Worm (Caenorhabditis elegans): Measurements from ENCODE around the gene elo-3.
"Not testable (repeated sequence)": the region's sequence is repeated elsewhere in the genome, so short reads cannot be mapped to it uniquely, and the experiment has no call there.

The elo-3 gene

ce11 chrIV:7247243-7247642, 9.7 kb downstream of the elo-3 start, which contains the start of gene D2024.1:
TSS of gene D2024.1 (plus strand) at chrIV:7247543.
- TF ChIP-seq nhr-23, fos-1, lin-39 (tag; optimal IDR thresholded peaks at IDR 0.05): not testable (repeated sequence)

- TF ChIP-seq ztf-1 (GFP tag; conservative IDR thresholded peaks at IDR 0.05) (no peak), R02D3.7 (tag; optimal IDR thresholded peaks at IDR 0.05) (no peak), mdl-1 (tag; optimal IDR thresholded peaks at IDR 0.05) (no peak), ama-1 (optimal IDR thresholded peaks at IDR 0.05) (no peak), elt-1 (tag; optimal IDR thresholded peaks at IDR 0.05) (no peak), zag-1 (tag; optimal IDR thresholded peaks at IDR 0.05) (no peak), fos-1 (tag; optimal IDR thresholded peaks at IDR 0.05) (no peak), nhr-25 (tag; optimal IDR thresholded peaks at IDR 0.05) (no peak), sma-3 (GFP tag; optimal IDR thresholded peaks at IDR 0.05) (no peak), lin-11 (tag; optimal IDR thresholded peaks at IDR 0.05) (no peak), ztf-4 (tag; optimal IDR thresholded peaks at IDR 0.05) (no peak), lsy-2 (tag; optimal IDR thresholded peaks at IDR 0.05) (no peak), skn-1 (tag; optimal IDR thresholded peaks at IDR 0.05) (no peak), nhr-237 (tag; optimal IDR thresholded peaks at IDR 0.05) (no peak), mab-5 (tag; optimal IDR thresholded peaks at IDR 0.05) (no peak), nhr-23 (tag; optimal IDR thresholded peaks at IDR 0.05) (no peak), alr-1 (tag; optimal IDR thresholded peaks at IDR 0.05) (no peak), ZK546.5 (tag; optimal IDR thresholded peaks at IDR 0.05) (no peak), crh-2 (tag; optimal IDR thresholded peaks at IDR 0.05) (no peak)
These were observed 12.6 kb downstream of the elo-3 start, which contains the start of gene D2024.18 for ce11 chrIV:7250158-7250557. TSS of gene D2024.18 (plus strand) at chrIV:7250458.

ce11 chrIV:7253271-7253670, 15.8 kb downstream of the elo-3 start:
- no peak for TF ChIP-seq mdl-1 (tag; optimal IDR thresholded peaks at IDR 0.05)
- peak; percentile 50 for TF ChIP-seq snpc-4 (tag; optimal IDR thresholded peaks at IDR 0.05)
- TF ChIP-seq crh-2 (tag; optimal IDR thresholded peaks at IDR 0.05) = no peak

DNA sequence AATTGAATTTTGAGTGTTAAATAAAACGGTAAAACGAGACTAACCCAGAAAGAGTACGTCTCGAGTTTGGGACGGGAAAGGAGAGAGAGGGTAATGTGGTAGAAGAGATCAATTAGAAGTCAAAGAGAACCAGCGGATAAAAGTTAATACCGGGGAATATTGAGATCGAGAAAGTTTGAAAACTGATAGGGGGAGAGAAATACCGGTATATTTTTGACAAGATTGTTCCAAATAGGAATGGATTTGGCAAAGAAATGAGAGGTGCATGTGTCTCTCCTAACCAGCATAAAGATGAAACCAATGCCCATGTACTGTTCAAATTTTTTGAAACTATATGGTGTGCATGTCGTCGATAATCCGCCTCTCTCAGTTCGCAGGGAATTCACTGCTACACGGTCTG, 17.2 kb downstream of the elo-3 start, which contains the start of gene C06E4.5:
C06E4.5 (plus strand) TSS at position 301 of the 400 bp plus-strand sequence.
- not testable (repeated sequence) for TF ChIP-seq ama-1 (optimal IDR thresholded peaks at IDR 0.05); lin-39 (tag; optimal IDR thresholded peaks at IDR 0.05); blmp-1 (tag; optimal IDR thresholded peaks at IDR 0.05; ENCODE audit: insufficient read depth)

ce11 chrIV:7258253-7258652, 20.7 kb downstream of the elo-3 start, which contains the start of gene C06E4.6:
TSS of gene C06E4.6 (minus strand) at chrIV:7258303.
- TF ChIP-seq gmeb-1 (tag; optimal IDR thresholded peaks at IDR 0.05) = peak; percentile 44
- peak; percentile 71 for TF ChIP-seq fos-1 (tag; optimal IDR thresholded peaks at IDR 0.05)
- TF ChIP-seq egl-27 (tag; optimal IDR thresholded peaks at IDR 0.05) = peak; percentile 32
- TF ChIP-seq sma-9 (GFP tag; optimal IDR thresholded peaks at IDR 0.05) = peak; percentile 77
- TF ChIP-seq sma-9 (tag; optimal IDR thresholded peaks at IDR 0.05) = no peak
- TF ChIP-seq ZK546.5 (tag; optimal IDR thresholded peaks at IDR 0.05) = no peak
- TF ChIP-seq mdl-1 (tag; optimal IDR thresholded peaks at IDR 0.05) = peak in 1 of 2 experiments; percentile 10
- TF ChIP-seq ama-1 (optimal IDR thresholded peaks at IDR 0.05) = no peak
- TF ChIP-seq nhr-77 (tag; optimal IDR thresholded peaks at IDR 0.05) = no peak
- TF ChIP-seq unc-55 (GFP tag; optimal IDR thresholded peaks at IDR 0.05) = peak; percentile 59

- TF ChIP-seq ceh-16 (tag; optimal IDR thresholded peaks at IDR 0.05) (no peak), C34F6.9 (tag; optimal IDR thresholded peaks at IDR 0.05) (no peak), ceh-82 (tag; optimal IDR thresholded peaks at IDR 0.05) (no peak), mab-5 (tag; optimal IDR thresholded peaks at IDR 0.05) (no peak), nhr-23 (tag; optimal IDR thresholded peaks at IDR 0.05) (no peak), lin-13 (GFP tag; optimal IDR thresholded peaks at IDR 0.05) (no peak), sma-3 (GFP tag; optimal IDR thresholded peaks at IDR 0.05) (no peak), zag-1 (tag; optimal IDR thresholded peaks at IDR 0.05) (no peak), unc-55 (GFP tag; optimal IDR thresholded peaks at IDR 0.05) (peak; percentile 23), ama-1 (optimal IDR thresholded peaks at IDR 0.05) (no peak), unc-39 (tag; optimal IDR thresholded peaks at IDR 0.05) (no peak), snpc-4 (tag; optimal IDR thresholded peaks at IDR 0.05) (no peak), skn-1 (tag; optimal IDR thresholded peaks at IDR 0.05) (peak; percentile 47), fos-1 (tag; optimal IDR thresholded peaks at IDR 0.05) (peak; percentile 22), nhr-77 (tag; optimal IDR thresholded peaks at IDR 0.05) (no peak), nhr-6 (tag; optimal IDR thresholded peaks at IDR 0.05) (no peak), nhr-21 (tag; optimal IDR thresholded peaks at IDR 0.05) (no peak), sma-9 (GFP tag; optimal IDR thresholded peaks at IDR 0.05) (peak; percentile 73), sma-9 (tag; optimal IDR thresholded peaks at IDR 0.05) (no peak), unc-62 (GFP tag; optimal IDR thresholded peaks at IDR 0.05) (no peak), lsy-2 (tag; optimal IDR thresholded peaks at IDR 0.05) (no peak), ztf-11 (tag; optimal IDR thresholded peaks at IDR 0.05) (no peak), nhr-237 (tag; optimal IDR thresholded peaks at IDR 0.05) (no peak), nhr-10 (tag; optimal IDR thresholded peaks at IDR 0.05) (no peak), nhr-129 (tag; optimal IDR thresholded peaks at IDR 0.05) (no peak)
These were observed 23.1 kb downstream of the elo-3 start, which contains the start of gene C06E4.3 for ce11 chrIV:7260587-7260986. TSS of gene C06E4.3 (plus strand) at chrIV:7260875.
